Worm (Caenorhabditis elegans) whole organism, L1 larva: Measurements from ENCODE around the gene T26C5.4.

ENCODE experiments used
- mdl-1 ChIP-seq, 2 experiments: fragments of 150-350 bp; optimal IDR thresholded peaks; 2 replicates each; lab custom pipeline; 2014 to 2017; ENCODE audit warnings: missing biosample characterization in 2 of 2, missing genetic modification characterization in 2 of 2, inconsistent platforms in 1 of 2
- pag-3 ChIP-seq: sonication (generic microtip); optimal IDR thresholded peaks from 2 replicates; lab custom pipeline; 2017; ENCODE audit warnings: missing genetic modification characterization, mild to moderate bottlenecking, missing compliant biosample characterization, antibody characterized with exemption, borderline replicate concordance; ENCODE audit not compliant: insufficient read depth
- pqm-1 ChIP-seq: sonication (generic microtip); optimal IDR thresholded peaks from 3 replicates; lab custom pipeline; 2017; ENCODE audit warnings: missing biosample characterization, missing genetic modification characterization
- sptf-1 ChIP-seq: fragments of 150-350 bp; optimal IDR thresholded peaks from 2 replicates; lab custom pipeline; 2014; ENCODE audit warnings: missing biosample characterization, missing genetic modification characterization

- no peak for TF ChIP-seq mdl-1 (tag; optimal IDR thresholded peaks at IDR 0.05; lab: Kevin White, UChicago)
- no peak for TF ChIP-seq pag-3 (tag; lab: Kevin White, UChicago)
- TF ChIP-seq sptf-1 = no peak
- TF ChIP-seq pqm-1 (tag; lab: Kevin White, UChicago) = no peak
These were observed 15.9 kb upstream of the T26C5.4 start for ce11 chrII:9266252-9266651.
